Worm (Caenorhabditis elegans) whole organism, L4/young adult: Measurements from ENCODE around the gene F15E6.5.

Experiments
- dao-5 ChIP-seq: sonication (generic microtip); optimal IDR thresholded peaks from 2 replicates; lab custom pipeline; 2016; ENCODE audit warnings: missing genotype, missing genetic modification characterization, moderate library complexity, missing compliant biosample characterization
- him-1 ChIP-seq: sonication (generic microtip); optimal IDR thresholded peaks from 2 replicates; lab custom pipeline; 2016; ENCODE audit warnings: missing genotype, missing genetic modification reagents, missing genetic modification characterization, missing compliant biosample characterization

ce11 chrIV:4264649-4265048 lies 24.7 kb upstream of the F15E6.5 start:
- TF ChIP-seq him-1 (tag; lab: Kevin White, UChicago) (no peak), dao-5 (tag; lab: Kevin White, UChicago) (no peak)
